Worm (Caenorhabditis elegans) whole organism, L4/young adult: ENCODE data around the gene hda-11.

Experiments used
- W03F9.2 ChIP-seq: fragments of 150-350 bp; optimal IDR thresholded peaks from 2 replicates; lab custom pipeline; 2014; ENCODE audit warnings: missing biosample characterization, missing genetic modification characterization
- dao-5 ChIP-seq: sonication (generic microtip); optimal IDR thresholded peaks from 2 replicates; lab custom pipeline; 2016; ENCODE audit warnings: missing genotype, missing genetic modification characterization, moderate library complexity, missing compliant biosample characterization

DNA sequence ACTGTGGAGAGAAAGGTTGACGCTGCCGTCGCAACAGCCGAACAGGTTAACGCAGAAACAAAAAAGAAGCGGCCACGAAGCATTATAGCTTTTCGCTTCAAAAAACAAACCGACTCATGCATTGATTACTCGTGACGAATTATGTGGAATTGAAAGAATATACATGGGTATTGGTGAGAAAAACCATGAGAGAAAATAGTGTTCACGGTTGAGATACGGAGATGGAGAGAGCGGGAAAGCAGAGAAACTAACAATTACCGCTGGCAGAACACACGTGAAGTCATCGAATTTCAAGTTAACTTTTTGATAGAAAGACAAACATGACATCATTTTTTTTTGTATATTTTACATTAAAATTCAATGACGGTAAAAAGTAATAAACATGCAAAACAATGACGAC is 9.3 kb downstream of the hda-11 start:
- no peak for TF ChIP-seq dao-5 (tag; lab: Kevin White, UChicago)
- peak; percentile 20 for TF ChIP-seq W03F9.2 (tag; lab: Kevin White, UChicago)
